Worm (Caenorhabditis elegans): ENCODE data around the gene srxa-6.

- TF ChIP-seq lin-39 (tag; optimal IDR thresholded peaks at IDR 0.05) (no peak), nhr-237 (tag; optimal IDR thresholded peaks at IDR 0.05) (no peak), nhr-23 (tag; optimal IDR thresholded peaks at IDR 0.05) (no peak), nhr-25 (tag; optimal IDR thresholded peaks at IDR 0.05) (no peak), nhr-77 (tag; optimal IDR thresholded peaks at IDR 0.05) (no peak), nhr-12 (tag; optimal IDR thresholded peaks at IDR 0.05) (no peak), fkh-10 (GFP tag; optimal IDR thresholded peaks at IDR 0.05) (no peak), skn-1 (tag; optimal IDR thresholded peaks at IDR 0.05) (no peak), nhr-76 (tag; optimal IDR thresholded peaks at IDR 0.05) (no peak), elt-3 (tag; optimal IDR thresholded peaks at IDR 0.05) (no peak), nhr-11 (tag; optimal IDR thresholded peaks at IDR 0.05) (no peak), pha-4 (tag; optimal IDR thresholded peaks at IDR 0.05) (no peak)
These were observed 38.9 kb downstream of the srxa-6 start, which contains the start of gene F38A6.5 for ce11 chrV:20773647-20774046.
